Worm (Caenorhabditis elegans) whole organism, L4/young adult: ENCODE results near the gene F13D12.10.

Experiments used
- W03F9.2 ChIP-seq: fragments of 150-350 bp; optimal IDR thresholded peaks from 2 replicates; lab custom pipeline; 2014; ENCODE audit warnings: missing biosample characterization, missing genetic modification characterization
- dao-5 ChIP-seq: sonication (generic microtip); optimal IDR thresholded peaks from 2 replicates; lab custom pipeline; 2016; ENCODE audit warnings: missing genotype, missing genetic modification characterization, moderate library complexity, missing compliant biosample characterization
- him-1 ChIP-seq: sonication (generic microtip); optimal IDR thresholded peaks from 2 replicates; lab custom pipeline; 2016; ENCODE audit warnings: missing genotype, missing genetic modification reagents, missing genetic modification characterization, missing compliant biosample characterization

DNA sequence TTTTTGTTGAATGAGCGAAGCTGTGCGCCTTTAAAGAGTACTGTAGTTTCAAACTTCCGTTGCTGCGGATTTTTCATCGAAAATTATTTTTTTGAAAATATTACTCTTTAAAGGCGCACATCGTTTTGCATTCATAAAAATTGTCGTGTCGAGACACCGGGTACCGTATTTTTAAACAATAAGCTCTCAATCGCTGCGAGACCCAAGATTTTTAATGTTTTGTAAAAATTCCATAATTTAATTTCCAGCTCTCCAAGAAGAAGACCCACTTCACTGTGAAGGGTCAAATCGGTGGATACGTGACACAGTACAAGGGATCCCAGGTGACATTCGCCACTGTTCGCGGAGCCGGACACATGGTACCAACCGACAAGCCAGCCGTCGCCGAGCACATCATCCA lies 28.7 kb downstream of the F13D12.10 start:
- TF ChIP-seq W03F9.2 (no peak), him-1 (tag; lab: Kevin White, UChicago) (no peak), dao-5 (tag; lab: Kevin White, UChicago) (no peak)
